Fruit fly (Drosophila melanogaster) whole organism, embryonic: Measurements from ENCODE around the gene scrt.

Experiments used
- CG10431 ChIP-seq: fragments of 200-800 bp; sonication (Bioruptor generic); optimal IDR thresholded peaks from 3 replicates; lab custom pipeline; 2018; ENCODE audit warnings: missing biosample characterization, mild to moderate bottlenecking, missing genetic modification characterization
- CG11695 ChIP-seq: fragments of 200-800 bp; sonication (Bioruptor generic); IDR thresholded peaks from 3 replicates; pipeline ENCODE4 v1.3.6; 2022; ENCODE audit warnings: missing biosample characterization, missing genetic modification characterization
- CG11723 ChIP-seq: fragments of 200-800 bp; sonication (Bioruptor generic); optimal IDR thresholded peaks from 2 replicates; lab custom pipeline; 2017; ENCODE audit warnings: missing biosample characterization, mild to moderate bottlenecking, missing genetic modification characterization
- CG12299 ChIP-seq: fragments of 200-800 bp; sonication (Bioruptor generic); optimal IDR thresholded peaks from 2 replicates; lab custom pipeline; 2018; ENCODE audit warnings: missing biosample characterization, mild to moderate bottlenecking, missing genetic modification characterization
- CG17912 ChIP-seq: fragments of 200-800 bp; sonication (Bioruptor generic); optimal IDR thresholded peaks from 2 replicates; lab custom pipeline; 2018; ENCODE audit warnings: missing biosample characterization, mild to moderate bottlenecking, missing genetic modification characterization
- CG18476 ChIP-seq: fragments of 200-800 bp; sonication (Bioruptor generic); optimal IDR thresholded peaks from 2 replicates; lab custom pipeline; 2016; ENCODE audit warnings: missing biosample characterization, mild to moderate bottlenecking, missing genetic modification characterization
- CG2712 ChIP-seq: fragments of 200-800 bp; optimal IDR thresholded peaks from 3 replicates; lab custom pipeline; 2019; ENCODE audit warnings: missing biosample characterization, mild to moderate bottlenecking, missing genetic modification characterization, moderate library complexity
- CG31441 ChIP-seq: fragments of 200-800 bp; sonication (Bioruptor generic); IDR thresholded peaks from 2 replicates; pipeline ENCODE4 v1.3.6; 2022; ENCODE audit warnings: missing biosample characterization, missing genetic modification characterization
- CG33557 ChIP-seq: fragments of 200-800 bp; sonication (Bioruptor generic); optimal IDR thresholded peaks from 2 replicates; lab custom pipeline; 2019; ENCODE audit warnings: missing biosample characterization, mild to moderate bottlenecking, missing genetic modification characterization, moderate library complexity
- CG4707 ChIP-seq: fragments of 200-800 bp; sonication (Bioruptor generic); optimal IDR thresholded peaks from 2 replicates; lab custom pipeline; 2018; ENCODE audit warnings: missing biosample characterization, mild to moderate bottlenecking, missing genetic modification characterization, moderate library complexity
- CG6813 ChIP-seq: fragments of 200-800 bp; sonication (Bioruptor generic); optimal IDR thresholded peaks from 2 replicates; lab custom pipeline; 2017; ENCODE audit warnings: missing biosample characterization, missing genetic modification characterization, mild to moderate bottlenecking, moderate library complexity, missing genetic modification reagents
- CG7556 ChIP-seq: fragments of 200-800 bp; sonication (Bioruptor generic); optimal IDR thresholded peaks from 2 replicates; lab custom pipeline; 2017; ENCODE audit warnings: missing biosample characterization, mild to moderate bottlenecking, missing genetic modification characterization
- CG7786 ChIP-seq: fragments of 200-800 bp; sonication (Bioruptor generic); optimal IDR thresholded peaks from 2 replicates; lab custom pipeline; 2016; ENCODE audit warnings: missing biosample characterization, missing genetic modification characterization
- CG7839 ChIP-seq: fragments of 200-800 bp; sonication (Bioruptor generic); optimal IDR thresholded peaks from 3 replicates; lab custom pipeline; 2018; ENCODE audit warnings: missing biosample characterization, mild to moderate bottlenecking, missing genetic modification characterization, moderate library complexity
- CG8281 ChIP-seq: fragments of 200-800 bp; sonication (Bioruptor generic); optimal IDR thresholded peaks from 2 replicates; lab custom pipeline; 2018; ENCODE audit warnings: missing biosample characterization, mild to moderate bottlenecking, missing genetic modification characterization, moderate library complexity
- D19A ChIP-seq: fragments of 200-800 bp; optimal IDR thresholded peaks from 3 replicates; lab custom pipeline; 2019; ENCODE audit warnings: missing biosample characterization, mild to moderate bottlenecking, missing genetic modification characterization, moderate library complexity
- Dip3 ChIP-seq: fragments of 200-800 bp; sonication (Bioruptor generic); optimal IDR thresholded peaks from 3 replicates; lab custom pipeline; 2016; ENCODE audit warnings: missing biosample characterization, missing genetic modification characterization
- E2f1 ChIP-seq: fragments of 200-800 bp; sonication (Bioruptor generic); IDR thresholded peaks from 2 replicates; pipeline ENCODE4 v1.3.6; 2022; ENCODE audit warnings: missing biosample characterization, missing genetic modification characterization
- HmgZ ChIP-seq: fragments of 200-800 bp; sonication (Bioruptor generic); optimal IDR thresholded peaks from 2 replicates; lab custom pipeline; 2018; ENCODE audit warnings: missing biosample characterization, mild to moderate bottlenecking, missing genetic modification characterization
- Hmx ChIP-seq: fragments of 200-800 bp; sonication (Bioruptor generic); optimal IDR thresholded peaks from 2 replicates; lab custom pipeline; 2016; ENCODE audit warnings: missing biosample characterization, missing genetic modification characterization
- Hr39 ChIP-seq: fragments of >200 bp; optimal IDR thresholded peaks from 2 replicates; lab custom pipeline; 2017
- Hr51 ChIP-seq, 2 experiments: fragments of 200-800 bp; sonication (Bioruptor generic); optimal IDR thresholded peaks; 2 replicates in 1 of 2; 3 replicates in 1 of 2; lab custom pipeline; 2016 to 2018; ENCODE audit warnings: missing biosample characterization in 2 of 2, missing genetic modification characterization in 2 of 2, mild to moderate bottlenecking in 1 of 2, moderate library complexity in 1 of 2
- Meics ChIP-seq: fragments of 200-800 bp; sonication (Bioruptor generic); optimal IDR thresholded peaks from 2 replicates; lab custom pipeline; 2017; ENCODE audit warnings: missing biosample characterization, mild to moderate bottlenecking, missing genetic modification characterization
- Nf-YC ChIP-seq: fragments of 200-800 bp; optimal IDR thresholded peaks from 3 replicates; lab custom pipeline; 2019; ENCODE audit warnings: missing biosample characterization, mild to moderate bottlenecking, missing genetic modification characterization, moderate library complexity
- Sox100B ChIP-seq: fragments of 200-800 bp; sonication (Bioruptor generic); optimal IDR thresholded peaks from 3 replicates; lab custom pipeline; 2018; ENCODE audit warnings: missing biosample characterization, mild to moderate bottlenecking, missing genetic modification characterization
- ac ChIP-seq: fragments of 200-800 bp; sonication (Bioruptor generic); optimal IDR thresholded peaks from 3 replicates; lab custom pipeline; 2017; ENCODE audit warnings: missing biosample characterization, mild to moderate bottlenecking, missing genetic modification characterization
- ap ChIP-seq: fragments of 200-800 bp; sonication (Bioruptor generic); IDR thresholded peaks from 2 replicates; pipeline ENCODE4 v1.3.6; 2022; ENCODE audit warnings: missing biosample characterization, missing genetic modification characterization
- ci ChIP-seq: fragments of 200-800 bp; sonication (Bioruptor generic); IDR thresholded peaks from 3 replicates; pipeline ENCODE4 v1.3.6; 2022; ENCODE audit warnings: missing biosample characterization, missing genetic modification characterization
- croc ChIP-seq: fragments of 200-800 bp; sonication (Bioruptor generic); conservative IDR thresholded peaks from 3 replicates; pipeline ENCODE4 v1.3.6; 2022; ENCODE audit warnings: missing biosample characterization, missing genetic modification characterization
- disco-r ChIP-seq: fragments of 200-800 bp; sonication (Bioruptor generic); optimal IDR thresholded peaks from 2 replicates; lab custom pipeline; 2016; ENCODE audit warnings: missing biosample characterization, missing genetic modification characterization
- dmrt11E ChIP-seq: fragments of 200-800 bp; sonication (Bioruptor generic); optimal IDR thresholded peaks from 3 replicates; lab custom pipeline; 2018; ENCODE audit warnings: missing biosample characterization, mild to moderate bottlenecking, missing genetic modification characterization, moderate library complexity
- fd3F ChIP-seq: fragments of 200-800 bp; sonication (Bioruptor generic); optimal IDR thresholded peaks from 2 replicates; lab custom pipeline; 2018; ENCODE audit warnings: missing biosample characterization, mild to moderate bottlenecking, missing genetic modification characterization, moderate library complexity
- gcm ChIP-seq: fragments of 200-800 bp; sonication (Bioruptor generic); optimal IDR thresholded peaks from 2 replicates; lab custom pipeline; 2019; ENCODE audit warnings: missing biosample characterization, mild to moderate bottlenecking, missing genetic modification characterization, moderate library complexity
- gcm2 ChIP-seq: fragments of 200-800 bp; sonication (Bioruptor generic); optimal IDR thresholded peaks from 2 replicates; lab custom pipeline; 2016; ENCODE audit warnings: missing biosample characterization, missing genetic modification characterization
- hth ChIP-seq: fragments of >200 bp; optimal IDR thresholded peaks from 2 replicates; lab custom pipeline; 2017; ENCODE audit warnings: inconsistent platforms
- lola ChIP-seq, 3 experiments: fragments of >200 bp in 2 of 3; fragments of 200-800 bp in 1 of 3; sonication (Bioruptor generic) in 1 of 3; optimal IDR thresholded peaks; 2 replicates each; lab custom pipeline; 2017 to 2019; ENCODE audit warnings: missing biosample characterization in 3 of 3, missing genetic modification characterization in 3 of 3, mild to moderate bottlenecking in 1 of 3, moderate library complexity in 1 of 3
- luna ChIP-seq: fragments of 200-800 bp; sonication (Bioruptor generic); optimal IDR thresholded peaks from 2 replicates; lab custom pipeline; 2016; ENCODE audit warnings: missing biosample characterization, missing genetic modification characterization
- maf-S ChIP-seq: fragments of 200-800 bp; sonication (Bioruptor generic); optimal IDR thresholded peaks from 2 replicates; lab custom pipeline; 2016; ENCODE audit warnings: missing biosample characterization, missing genetic modification characterization
- nerfin-1 ChIP-seq: fragments of 200-800 bp; sonication (Bioruptor generic); optimal IDR thresholded peaks from 3 replicates; lab custom pipeline; 2019; ENCODE audit warnings: missing biosample characterization, mild to moderate bottlenecking, missing genetic modification characterization, moderate library complexity
- nerfin-2 ChIP-seq: fragments of 200-800 bp; sonication (Bioruptor generic); IDR thresholded peaks from 2 replicates; pipeline ENCODE4 v1.3.6; 2022; ENCODE audit warnings: missing biosample characterization, missing genetic modification characterization; ENCODE audit not compliant: partially characterized antibody
- pita ChIP-seq: fragments of 200-800 bp; sonication (Bioruptor generic); optimal IDR thresholded peaks from 2 replicates; lab custom pipeline; 2017; ENCODE audit warnings: missing biosample characterization, mild to moderate bottlenecking, missing genetic modification characterization
- pum ChIP-seq: fragments of 200-800 bp; sonication (Bioruptor generic); optimal IDR thresholded peaks from 2 replicates; lab custom pipeline; 2016; ENCODE audit warnings: missing biosample characterization, missing genetic modification characterization
- pzg ChIP-seq: fragments of 200-800 bp; sonication (Bioruptor generic); optimal IDR thresholded peaks from 3 replicates; lab custom pipeline; 2018; ENCODE audit warnings: missing biosample characterization, mild to moderate bottlenecking, missing genetic modification characterization, moderate library complexity
- schlank ChIP-seq: fragments of 200-800 bp; sonication (Bioruptor generic); optimal IDR thresholded peaks from 2 replicates; lab custom pipeline; 2018; ENCODE audit warnings: missing biosample characterization, mild to moderate bottlenecking, missing genetic modification characterization
- scrt ChIP-seq: fragments of 200-800 bp; sonication (Bioruptor generic); optimal IDR thresholded peaks from 2 replicates; lab custom pipeline; 2018; ENCODE audit warnings: missing biosample characterization, mild to moderate bottlenecking, missing genetic modification characterization, moderate library complexity
- slou ChIP-seq: fragments of 200-800 bp; sonication (Bioruptor generic); optimal IDR thresholded peaks from 3 replicates; lab custom pipeline; 2016; ENCODE audit warnings: missing biosample characterization, missing genetic modification characterization
- slp2 ChIP-seq: fragments of 200-800 bp; sonication (Bioruptor generic); optimal IDR thresholded peaks from 2 replicates; lab custom pipeline; 2016; ENCODE audit warnings: missing biosample characterization, missing genetic modification characterization
- sna ChIP-seq: fragments of 200-800 bp; sonication (Bioruptor generic); IDR thresholded peaks from 2 replicates; pipeline ENCODE4 v1.3.6; 2022; ENCODE audit warnings: missing biosample characterization, missing genetic modification characterization; ENCODE audit not compliant: partially characterized antibody
- tin ChIP-seq: fragments of 200-800 bp; sonication (Bioruptor generic); optimal IDR thresholded peaks from 3 replicates; lab custom pipeline; 2016; ENCODE audit warnings: missing biosample characterization, missing genetic modification characterization
- twi ChIP-seq: fragments of 200-800 bp; optimal IDR thresholded peaks from 2 replicates; lab custom pipeline; 2019; ENCODE audit warnings: missing biosample characterization, mild to moderate bottlenecking, missing genetic modification characterization, moderate library complexity

Gene scrt

DNA sequence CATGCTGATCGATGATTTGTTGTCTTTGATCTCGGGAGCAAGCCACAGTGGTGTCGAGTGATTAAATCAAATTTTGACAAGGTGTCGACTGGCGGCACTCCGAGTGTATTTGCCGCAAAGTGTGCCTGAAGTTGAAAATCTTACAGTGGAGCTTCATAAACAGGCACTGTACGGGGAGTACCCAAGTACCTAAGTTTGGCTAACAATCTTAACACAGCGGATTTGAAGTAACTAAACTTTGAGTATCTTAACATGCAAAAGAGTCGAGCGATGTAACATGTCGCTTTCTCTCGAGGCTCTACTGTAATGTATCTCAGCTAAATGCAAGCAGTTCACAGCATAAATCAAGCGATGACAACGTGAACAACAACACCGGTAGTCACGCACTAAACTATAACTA lies 33.1 kb downstream of the scrt start (continued):
- TF ChIP-seq gcm2 (no peak), CG7786 (GFP tag; lab: Kevin White, UChicago) (peak; percentile 52), pum (GFP tag; lab: Kevin White, UChicago) (peak; percentile 79), ap (GFP tag; lab: Robert Waterston, UW) (peak; percentile 47; the same call in 1 of the 2 replicates), slp2 (GFP tag; lab: Kevin White, UChicago) (peak; percentile 45), CG10431 (peak; percentile 22), maf-S (GFP tag; lab: Kevin White, UChicago) (no peak), luna (no peak), slou (no peak), croc (GFP tag; lab: Robert Waterston, UW) (peak; percentile 73), nerfin-2 (GFP tag; lab: Robert Waterston, UW) (no peak), CG6813 (peak; percentile 51), schlank (tag; lab: Kevin White, UChicago) (no peak), CG11723 (GFP tag; lab: Kevin White, UChicago) (peak; percentile 21), gcm (GFP tag; lab: Kevin White, UChicago) (peak; percentile 12), CG4707 (GFP tag; lab: Kevin White, UChicago) (peak; percentile 63), CG8281 (no peak), fd3F (no peak), pita (no peak), CG12299 (tag; lab: Kevin White, UChicago) (no peak), HmgZ (tag; lab: Kevin White, UChicago) (no peak), CG18476 (GFP tag; lab: Kevin White, UChicago) (peak; percentile 24), ci (GFP tag; lab: Robert Waterston, UW) (peak; percentile 87), disco-r (GFP tag; lab: Kevin White, UChicago) (no peak), CG7556 (GFP tag; lab: Kevin White, UChicago) (peak; percentile 27), pzg (GFP tag; lab: Kevin White, UChicago) (no peak)

DNA sequence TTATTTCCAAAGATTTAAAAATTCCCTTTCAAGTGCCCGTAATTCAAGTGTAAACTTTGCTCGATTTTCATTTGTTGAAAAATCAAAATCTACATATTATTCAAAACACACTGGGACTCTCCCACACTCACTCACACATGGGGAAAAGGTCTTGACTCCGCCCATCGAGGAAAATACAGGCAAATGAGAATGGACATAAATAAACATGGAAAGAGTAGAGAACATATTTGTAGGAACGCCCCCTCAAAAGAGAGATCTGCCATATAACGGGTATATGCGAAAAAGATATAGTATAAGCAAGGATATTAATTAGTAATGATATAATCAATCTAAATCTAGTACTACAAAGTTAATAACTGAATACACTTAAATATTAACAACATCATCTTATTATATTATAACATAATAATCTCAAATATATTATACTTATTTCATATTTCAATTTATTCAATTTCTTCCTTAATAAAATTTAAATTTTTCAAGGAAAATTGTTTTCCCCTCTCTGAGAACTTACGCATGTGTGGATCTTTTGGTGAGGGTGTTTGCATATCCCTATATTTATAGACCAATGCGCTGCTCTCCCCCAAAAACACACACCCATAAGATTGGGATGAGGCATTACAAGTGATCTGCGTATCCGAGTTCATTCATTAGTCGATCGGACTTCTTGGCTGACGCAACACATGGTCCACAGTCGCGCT lies 34.7 kb downstream of the scrt start, which contains the start of gene FoxL1:
Gene FoxL1, plus strand, starts transcription at position 651 of the 701 bp plus-strand sequence.
- TF ChIP-seq Hr39 (lab: Kevin White, UChicago): no peak
- TF ChIP-seq twi: no peak
- no peak for TF ChIP-seq scrt (GFP tag; lab: Kevin White, UChicago)
- TF ChIP-seq Sox100B: peak; percentile 10
- peak; percentile 91 for TF ChIP-seq D19A
- no peak for TF ChIP-seq sna (GFP tag; lab: Robert Waterston, UW)
- no peak for TF ChIP-seq CG33557 (GFP tag; lab: Kevin White, UChicago)
- peak; percentile 54 for TF ChIP-seq CG2712 (tag; lab: Kevin White, UChicago)
- TF ChIP-seq CG7839 (tag; lab: Kevin White, UChicago): peak; percentile 2
- no peak for TF ChIP-seq hth
- peak; percentile 92 for TF ChIP-seq Nf-YC (tag; lab: Kevin White, UChicago)
- no peak for TF ChIP-seq Hmx (GFP tag; lab: Kevin White, UChicago)
- no peak for TF ChIP-seq nerfin-1 (tag; lab: Kevin White, UChicago)
- TF ChIP-seq Hr51 (GFP tag; optimal IDR thresholded peaks at IDR 0.05; lab: Kevin White, UChicago): peak in 1 of 2 experiments; percentile 40
- TF ChIP-seq E2f1 (GFP tag; lab: Robert Waterston, UW): no peak
- peak; percentile 30; the same call in 1 of the 2 replicates for TF ChIP-seq CG31441 (GFP tag; lab: Robert Waterston, UW)
- TF ChIP-seq ac: no peak
- TF ChIP-seq dmrt11E (tag; lab: Kevin White, UChicago): peak; percentile 10
- no peak for TF ChIP-seq tin (GFP tag; lab: Kevin White, UChicago)
- no peak for TF ChIP-seq Meics (GFP tag; lab: Kevin White, UChicago)
- TF ChIP-seq Dip3 (GFP tag; lab: Kevin White, UChicago): no peak
- no peak for TF ChIP-seq CG11695 (GFP tag; lab: Robert Waterston, UW)
- peak in 1 of 3 experiments; percentile 21 for TF ChIP-seq lola (GFP tag; optimal IDR thresholded peaks at IDR 0.05; lab: Kevin White, UChicago)
- TF ChIP-seq CG17912 (GFP tag; lab: Kevin White, UChicago): no peak
